Worm (Caenorhabditis elegans) whole organism, late embryonic: ENCODE measurements around the gene ceh-87.

ENCODE experiments used
- K02D7.2 ChIP-seq: sonication (generic microtip); optimal IDR thresholded peaks from 2 replicates; lab custom pipeline; 2017; ENCODE audit warnings: mild to moderate bottlenecking, missing genetic modification characterization, missing compliant biosample characterization
- eyg-1 ChIP-seq: sonication (generic microtip); optimal IDR thresholded peaks from 2 replicates; lab custom pipeline; 2016; ENCODE audit warnings: missing genotype, missing genetic modification characterization, missing compliant biosample characterization
- lin-11 ChIP-seq: fragments of 200-800 bp; sonication (Bioruptor generic); optimal IDR thresholded peaks from 2 replicates; lab custom pipeline; 2018; ENCODE audit warnings: mild to moderate bottlenecking, missing genetic modification characterization, missing compliant biosample characterization
- nhr-11 ChIP-seq: fragments of 150-350 bp; optimal IDR thresholded peaks from 2 replicates; lab custom pipeline; 2014; ENCODE audit warnings: missing biosample characterization, missing genetic modification characterization
- sox-4 ChIP-seq: sonication (generic microtip); optimal IDR thresholded peaks from 2 replicates; lab custom pipeline; 2017; ENCODE audit warnings: mild to moderate bottlenecking, missing genetic modification characterization, inconsistent platforms, missing compliant biosample characterization
- unc-42 ChIP-seq: sonication (generic microtip); optimal IDR thresholded peaks from 2 replicates; lab custom pipeline; 2016; ENCODE audit warnings: missing genotype, missing genetic modification characterization, missing compliant biosample characterization

- TF ChIP-seq eyg-1 (tag; lab: Kevin White, UChicago) = no peak
- no peak for TF ChIP-seq lin-11 (tag; lab: Kevin White, UChicago)
- TF ChIP-seq unc-42 = no peak
- TF ChIP-seq sox-4 (tag; lab: Kevin White, UChicago) = no peak
- TF ChIP-seq K02D7.2 (tag; lab: Kevin White, UChicago) = no peak
- no peak for TF ChIP-seq nhr-11
Measured at ce11 chrII:2725561-2725960, 41.5 kb upstream of the ceh-87 start, which contains the start of the genes T05A8.11 and nep-2.
